Fruit fly (Drosophila melanogaster) whole organism, embryonic: ENCODE results near the gene CG7465.

ENCODE experiments used
- Awh ChIP-seq: fragments of 200-800 bp; sonication (Bioruptor generic); IDR thresholded peaks from 2 replicates; pipeline ENCODE4, ENCODE4 v1.3.6; 2022; ENCODE audit warnings: missing biosample characterization, missing genetic modification characterization
- BEAF-32 ChIP-seq: fragments of 200-800 bp; sonication (Bioruptor generic); optimal IDR thresholded peaks from 3 replicates; lab custom pipeline; 2017; ENCODE audit warnings: missing biosample characterization, missing genetic modification characterization, mild to moderate bottlenecking, moderate library complexity, missing genetic modification reagents
- BtbVII ChIP-seq: fragments of 200-800 bp; sonication (Bioruptor generic); optimal IDR thresholded peaks from 3 replicates; lab custom pipeline; 2017; ENCODE audit warnings: missing biosample characterization, mild to moderate bottlenecking, missing genetic modification characterization
- CG12299 ChIP-seq: fragments of 200-800 bp; sonication (Bioruptor generic); optimal IDR thresholded peaks from 2 replicates; lab custom pipeline; 2018; ENCODE audit warnings: missing biosample characterization, mild to moderate bottlenecking, missing genetic modification characterization
- CG1602 ChIP-seq: fragments of 200-800 bp; sonication (Bioruptor generic); optimal IDR thresholded peaks from 3 replicates; lab custom pipeline; 2016; ENCODE audit warnings: missing biosample characterization, missing genetic modification characterization
- CG16779 ChIP-seq: fragments of 200-800 bp; sonication (Bioruptor generic); IDR thresholded peaks from 2 replicates; pipeline ENCODE4 v1.3.6; 2022; ENCODE audit warnings: missing biosample characterization, missing genetic modification characterization
- CG16863 ChIP-seq: fragments of 200-800 bp; sonication (Bioruptor generic); optimal IDR thresholded peaks from 3 replicates; lab custom pipeline; 2016; ENCODE audit warnings: missing biosample characterization, missing genetic modification characterization
- CG17612 ChIP-seq: fragments of 200-800 bp; sonication (Bioruptor generic); IDR thresholded peaks from 2 replicates; pipeline ENCODE4 v1.3.6; 2022; ENCODE audit warnings: missing biosample characterization, missing genetic modification characterization
- CG17912 ChIP-seq: fragments of 200-800 bp; sonication (Bioruptor generic); optimal IDR thresholded peaks from 2 replicates; lab custom pipeline; 2018; ENCODE audit warnings: missing biosample characterization, mild to moderate bottlenecking, missing genetic modification characterization
- CG18476 ChIP-seq: fragments of 200-800 bp; sonication (Bioruptor generic); optimal IDR thresholded peaks from 2 replicates; lab custom pipeline; 2016; ENCODE audit warnings: missing biosample characterization, mild to moderate bottlenecking, missing genetic modification characterization
- CG2202 ChIP-seq: fragments of 200-800 bp; sonication (Bioruptor generic); optimal IDR thresholded peaks from 2 replicates; lab custom pipeline; 2018; ENCODE audit warnings: missing biosample characterization, mild to moderate bottlenecking, missing genetic modification characterization
- CG3407 ChIP-seq: fragments of 200-800 bp; sonication (Bioruptor generic); optimal IDR thresholded peaks from 2 replicates; lab custom pipeline; 2018; ENCODE audit warnings: missing biosample characterization, mild to moderate bottlenecking, missing genetic modification characterization
- CG34224 ChIP-seq: fragments of 200-800 bp; sonication (Bioruptor generic); IDR thresholded peaks from 3 replicates; pipeline ENCODE4 v1.3.6; 2022; ENCODE audit warnings: missing biosample characterization, missing genetic modification characterization; ENCODE audit not compliant: partially characterized antibody
- CG34376 ChIP-seq: fragments of 200-800 bp; sonication (Bioruptor generic); optimal IDR thresholded peaks from 2 replicates; lab custom pipeline; 2018; ENCODE audit warnings: missing biosample characterization, mild to moderate bottlenecking, missing genetic modification characterization
- CG4707 ChIP-seq: fragments of 200-800 bp; sonication (Bioruptor generic); optimal IDR thresholded peaks from 2 replicates; lab custom pipeline; 2018; ENCODE audit warnings: missing biosample characterization, mild to moderate bottlenecking, missing genetic modification characterization, moderate library complexity
- CG6254 ChIP-seq: fragments of 200-800 bp; sonication (Bioruptor generic); optimal IDR thresholded peaks from 3 replicates; lab custom pipeline; 2017; ENCODE audit warnings: mild to moderate bottlenecking, missing biosample characterization, missing genetic modification reagents, missing genetic modification characterization
- CG6854 ChIP-seq: fragments of 200-800 bp; sonication (Bioruptor generic); optimal IDR thresholded peaks from 3 replicates; lab custom pipeline; 2017; ENCODE audit warnings: missing biosample characterization, mild to moderate bottlenecking, missing genetic modification characterization
- CG7372 ChIP-seq: fragments of 200-800 bp; sonication (Bioruptor generic); IDR thresholded peaks from 2 replicates; pipeline ENCODE4 v1.3.6; 2022; ENCODE audit warnings: missing biosample characterization, missing genetic modification characterization
- CG8290 ChIP-seq, 3 experiments: fragments of 200-800 bp; sonication (Bioruptor generic); optimal IDR thresholded peaks; 2 replicates each; lab custom pipeline; 2016 to 2019; ENCODE audit warnings: missing biosample characterization in 3 of 3, missing genetic modification characterization in 3 of 3, mild to moderate bottlenecking in 2 of 3, moderate library complexity in 1 of 3
- CG9609 ChIP-seq: fragments of 200-800 bp; sonication (Bioruptor generic); optimal IDR thresholded peaks from 3 replicates; lab custom pipeline; 2016; ENCODE audit warnings: missing biosample characterization, missing genetic modification characterization
- Dip2 ChIP-seq: fragments of 200-800 bp; sonication (Bioruptor generic); IDR thresholded peaks from 2 replicates; pipeline ENCODE4 v1.3.6; 2022; ENCODE audit warnings: missing biosample characterization, missing genetic modification characterization
- Dref ChIP-seq: fragments of 200-800 bp; sonication (Bioruptor generic); IDR thresholded peaks from 2 replicates; pipeline ENCODE4 v1.3.6; 2022; ENCODE audit warnings: missing biosample characterization, missing genetic modification characterization
- HLHmδ ChIP-seq: fragments of 200-800 bp; sonication (Bioruptor generic); optimal IDR thresholded peaks from 2 replicates; lab custom pipeline; 2018; ENCODE audit warnings: missing biosample characterization, mild to moderate bottlenecking, missing genetic modification characterization, moderate library complexity
- Hr78 ChIP-seq, 2 experiments: fragments of 200-800 bp in 1 of 2; fragments of >200 bp in 1 of 2; sonication (Bioruptor generic) in 1 of 2; optimal IDR thresholded peaks; 2 replicates each; lab custom pipeline; 2017 to 2019; ENCODE audit warnings: missing biosample characterization in 2 of 2, missing genetic modification characterization in 2 of 2, mild to moderate bottlenecking in 1 of 2, moderate library complexity in 1 of 2
- Opbp ChIP-seq: fragments of 200-800 bp; sonication (Bioruptor generic); IDR thresholded peaks from 3 replicates; pipeline ENCODE4 v1.3.6; 2022; ENCODE audit warnings: missing biosample characterization, missing genetic modification characterization; ENCODE audit not compliant: partially characterized antibody
- Scr ChIP-seq: fragments of 200-800 bp; sonication (Bioruptor generic); IDR thresholded peaks from 2 replicates; pipeline ENCODE4 v1.3.6; 2022; ENCODE audit warnings: missing biosample characterization, missing genetic modification characterization; ENCODE audit not compliant: partially characterized antibody
- abd-A ChIP-seq: fragments of 200-800 bp; sonication (Bioruptor generic); optimal IDR thresholded peaks from 3 replicates; lab custom pipeline; 2019; ENCODE audit warnings: missing biosample characterization, mild to moderate bottlenecking, missing genetic modification characterization, moderate library complexity
- aop ChIP-seq: fragments of 200-800 bp; sonication (Bioruptor generic); IDR thresholded peaks from 2 replicates; pipeline ENCODE4 v1.3.6; 2022; ENCODE audit warnings: missing biosample characterization, missing genetic modification characterization
- ase ChIP-seq: fragments of 200-800 bp; sonication (Bioruptor generic); IDR thresholded peaks from 3 replicates; pipeline ENCODE4 v1.3.6; 2022; ENCODE audit warnings: missing biosample characterization, missing genetic modification characterization
- br ChIP-seq: fragments of >200 bp; optimal IDR thresholded peaks from 2 replicates; lab custom pipeline; 2017
- cg ChIP-seq: fragments of 200-800 bp; sonication (Bioruptor generic); optimal IDR thresholded peaks from 3 replicates; lab custom pipeline; 2019; ENCODE audit warnings: missing biosample characterization, mild to moderate bottlenecking, missing genetic modification characterization, moderate library complexity
- chinmo ChIP-seq: fragments of 200-800 bp; sonication (Bioruptor generic); IDR thresholded peaks from 4 replicates; pipeline ENCODE4 v1.3.6; 2022; ENCODE audit warnings: missing biosample characterization, missing genetic modification characterization; ENCODE audit not compliant: partially characterized antibody
- da ChIP-seq: fragments of 200-800 bp; sonication (Bioruptor generic); optimal IDR thresholded peaks from 2 replicates; lab custom pipeline; 2016; ENCODE audit warnings: missing biosample characterization, missing genetic modification characterization
- eve ChIP-seq, 2 experiments: fragments of >200 bp; optimal IDR thresholded peaks; 2 replicates each; lab custom pipeline; 2017; ENCODE audit warnings: missing biosample characterization in 2 of 2, missing genetic modification characterization in 2 of 2
- exex ChIP-seq: fragments of 200-800 bp; sonication (Bioruptor generic); optimal IDR thresholded peaks from 4 replicates; lab custom pipeline; 2018; ENCODE audit warnings: missing biosample characterization, mild to moderate bottlenecking, missing genetic modification characterization, moderate library complexity
- h ChIP-seq: fragments of >200 bp; optimal IDR thresholded peaks from 2 replicates; lab custom pipeline; 2017
- lola ChIP-seq, 3 experiments: fragments of >200 bp in 2 of 3; fragments of 200-800 bp in 1 of 3; sonication (Bioruptor generic) in 1 of 3; optimal IDR thresholded peaks; 2 replicates each; lab custom pipeline; 2017 to 2019; ENCODE audit warnings: missing biosample characterization in 3 of 3, missing genetic modification characterization in 3 of 3, mild to moderate bottlenecking in 1 of 3, moderate library complexity in 1 of 3
- mirr ChIP-seq: fragments of 200-800 bp; sonication (Bioruptor generic); optimal IDR thresholded peaks from 3 replicates; lab custom pipeline; 2018; ENCODE audit warnings: missing biosample characterization, mild to moderate bottlenecking, missing genetic modification characterization
- pfk ChIP-seq: fragments of 200-800 bp; sonication (Bioruptor generic); optimal IDR thresholded peaks from 2 replicates; lab custom pipeline; 2018; ENCODE audit warnings: missing biosample characterization, mild to moderate bottlenecking, missing genetic modification characterization, moderate library complexity
- psq ChIP-seq: fragments of 200-800 bp; sonication (Bioruptor generic); optimal IDR thresholded peaks from 2 replicates; lab custom pipeline; 2017; ENCODE audit warnings: missing biosample characterization, missing genetic modification characterization
- ranshi ChIP-seq: fragments of 200-800 bp; sonication (Bioruptor generic); IDR thresholded peaks from 2 replicates; pipeline ENCODE4 v1.3.6; 2022; ENCODE audit warnings: missing biosample characterization, missing genetic modification characterization
- salm ChIP-seq: fragments of 200-800 bp; sonication (Bioruptor generic); optimal IDR thresholded peaks from 2 replicates; lab custom pipeline; 2018; ENCODE audit warnings: missing biosample characterization, mild to moderate bottlenecking, missing genetic modification characterization
- sens ChIP-seq: fragments of 200-800 bp; sonication (Bioruptor generic); peaks from one replicate; lab custom pipeline; 2016; ENCODE audit warnings: missing biosample characterization, missing genetic modification characterization
- shn ChIP-seq: fragments of 200-800 bp; sonication (Bioruptor generic); optimal IDR thresholded peaks from 3 replicates; lab custom pipeline; 2016; ENCODE audit warnings: missing biosample characterization, missing genetic modification characterization
- slbo ChIP-seq: fragments of 200-800 bp; sonication (Bioruptor generic); IDR thresholded peaks from 2 replicates; pipeline ENCODE4 v1.3.6; 2022; ENCODE audit warnings: missing biosample characterization, missing genetic modification characterization
- so ChIP-seq: fragments of 200-800 bp; sonication (Bioruptor generic); IDR thresholded peaks from 3 replicates; pipeline ENCODE4 v1.3.6; 2022; ENCODE audit warnings: missing biosample characterization, missing genetic modification characterization
- stwl ChIP-seq: fragments of 200-800 bp; sonication (Bioruptor generic); optimal IDR thresholded peaks from 3 replicates; lab custom pipeline; 2018; ENCODE audit warnings: missing biosample characterization, mild to moderate bottlenecking, missing genetic modification characterization, moderate library complexity
- vnd ChIP-seq: fragments of 200-800 bp; sonication (Bioruptor generic); IDR thresholded peaks from 3 replicates; pipeline ENCODE4 v1.3.6; 2022; ENCODE audit warnings: missing biosample characterization, missing genetic modification characterization; ENCODE audit not compliant: partially characterized antibody
- zfh1 ChIP-seq: fragments of 200-800 bp; sonication (Bioruptor generic); IDR thresholded peaks from 3 replicates; pipeline ENCODE4 v1.3.6; 2022; ENCODE audit warnings: missing biosample characterization, missing genetic modification characterization

The CG7465 gene

DNA sequence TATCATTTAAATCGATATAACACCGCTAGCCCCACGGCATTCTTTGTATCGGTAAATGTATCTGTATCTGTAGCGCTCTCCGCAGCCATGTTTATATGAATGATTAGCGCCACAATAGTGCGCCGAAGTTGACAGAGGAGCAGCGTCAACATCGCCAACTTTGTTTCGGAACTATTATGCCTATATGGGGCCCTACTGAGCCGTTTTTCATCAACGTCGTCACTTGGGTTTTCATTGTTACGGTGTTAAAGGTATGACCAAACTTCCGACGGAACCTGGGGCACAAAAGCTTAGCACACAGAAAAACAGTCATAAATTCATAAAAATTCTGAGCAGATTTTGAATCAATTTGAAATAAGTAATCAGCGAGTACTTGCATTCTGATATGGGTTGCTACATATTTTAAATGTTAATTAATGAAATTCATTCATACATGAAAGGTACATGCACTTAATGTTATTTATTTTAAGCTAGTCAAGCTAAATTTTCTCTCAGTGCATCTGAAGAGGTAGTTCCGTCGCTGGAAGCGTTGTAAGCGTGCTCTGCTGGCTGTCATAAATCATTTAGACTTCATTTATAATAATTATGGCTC is 18.5 kb upstream of the CG7465 start, which contains the start of gene CG15023 (continued):
- TF ChIP-seq CG7372 (GFP tag; lab: Robert Waterston, UW) = no peak
- TF ChIP-seq CG16779 = no peak
- TF ChIP-seq cg (GFP tag; lab: Kevin White, UChicago) = no peak
- no peak for TF ChIP-seq CG3407 (GFP tag; lab: Kevin White, UChicago)
- TF ChIP-seq pfk (GFP tag; lab: Kevin White, UChicago) = no peak
- TF ChIP-seq Dref (GFP tag; lab: Robert Waterston, UW) = no peak
- TF ChIP-seq so (GFP tag; lab: Robert Waterston, UW) = no peak; the same call in 2 of the 3 replicates
- TF ChIP-seq stwl (tag; lab: Kevin White, UChicago) = no peak
- TF ChIP-seq abd-A (tag; lab: Kevin White, UChicago) = no peak
- TF ChIP-seq lola (GFP tag; optimal IDR thresholded peaks at IDR 0.05; lab: Kevin White, UChicago) = no peak
- no peak for TF ChIP-seq CG2202 (tag; lab: Kevin White, UChicago)
- no peak for TF ChIP-seq CG9609
- TF ChIP-seq slbo (GFP tag; lab: Robert Waterston, UW) = no peak; the same call in 1 of the 2 replicates
- no peak for TF ChIP-seq CG1602 (GFP tag; lab: Kevin White, UChicago)
- no peak for TF ChIP-seq CG34376 (GFP tag; lab: Kevin White, UChicago)
- no peak for TF ChIP-seq ase
- no peak for TF ChIP-seq CG6854
- no peak for TF ChIP-seq aop (GFP tag; lab: Robert Waterston, UW)
- TF ChIP-seq da = no peak

DNA sequence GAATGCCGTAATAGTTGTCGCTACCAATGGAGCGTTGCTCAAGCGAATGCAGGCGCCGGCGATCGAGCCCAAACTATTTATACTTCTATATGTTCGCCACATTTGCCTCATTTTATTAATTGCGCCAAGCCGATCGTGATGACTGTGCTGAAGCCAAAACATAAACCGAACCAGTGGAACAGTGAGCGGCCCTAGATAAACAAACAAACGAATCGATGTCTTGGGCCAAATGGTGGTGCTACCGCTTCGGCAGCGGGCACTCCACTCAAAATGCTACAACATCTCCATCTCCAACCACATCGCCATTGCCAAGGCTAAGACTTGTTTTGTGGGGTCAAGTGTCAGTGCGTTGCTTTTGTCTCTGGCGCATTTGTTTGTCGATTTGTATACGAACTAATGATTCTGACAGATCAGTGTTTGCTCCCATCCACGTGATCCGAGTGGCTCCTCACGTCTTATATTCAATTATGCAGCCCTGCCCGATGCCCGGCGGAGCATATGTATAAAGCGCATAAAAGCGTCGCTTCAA is 16.2 kb upstream of the CG7465 start, which contains the start of gene CG15024:
Gene CG15024 (minus strand): TSS at position 51 of the 529 bp plus-strand sequence.
- TF ChIP-seq CG16863 = no peak
- TF ChIP-seq shn (GFP tag; lab: Kevin White, UChicago) = no peak
- TF ChIP-seq Awh (GFP tag; lab: Robert Waterston, UW) = 0 out of 2 replicates have a peak, but pooled peaks have one; percentile 7
- no peak for TF ChIP-seq CG8290 (GFP tag; optimal IDR thresholded peaks at IDR 0.05; lab: Kevin White, UChicago)
- peak in 1 of 2 experiments; percentile 24 for TF ChIP-seq CG8290 (tag; optimal IDR thresholded peaks at IDR 0.05; lab: Kevin White, UChicago)
- no peak for TF ChIP-seq CG9609
- TF ChIP-seq Hr78 (GFP tag; optimal IDR thresholded peaks at IDR 0.05; lab: Kevin White, UChicago) = peak in 1 of 2 experiments; percentile 78
- no peak for TF ChIP-seq CG18476 (GFP tag; lab: Kevin White, UChicago)
- TF ChIP-seq psq (GFP tag; lab: Kevin White, UChicago) = no peak
- peak; percentile 38 for TF ChIP-seq sens (GFP tag; lab: Kevin White, UChicago)
- no peak for TF ChIP-seq vnd (GFP tag; lab: Robert Waterston, UW)
- TF ChIP-seq CG34224 (GFP tag; lab: Robert Waterston, UW) = no peak
- no peak for TF ChIP-seq h (lab: Kevin White, UChicago)
- no peak for TF ChIP-seq BtbVII (GFP tag; lab: Kevin White, UChicago)
- no peak for TF ChIP-seq CG3407 (GFP tag; lab: Kevin White, UChicago)
- TF ChIP-seq Opbp = no peak
- no peak for TF ChIP-seq salm
- no peak for TF ChIP-seq Scr (GFP tag; lab: Robert Waterston, UW)
- TF ChIP-seq Dip2 (GFP tag; lab: Robert Waterston, UW) = no peak
- no peak for TF ChIP-seq exex (tag; lab: Kevin White, UChicago)
- TF ChIP-seq br (lab: Kevin White, UChicago) = no peak
- peak; percentile 6 for TF ChIP-seq mirr (GFP tag; lab: Kevin White, UChicago)
- no peak for TF ChIP-seq BEAF-32 (GFP tag; lab: Kevin White, UChicago)
- peak; percentile 92; the same call in 2 of the 4 replicates for TF ChIP-seq chinmo
- TF ChIP-seq CG6254 (GFP tag; lab: Kevin White, UChicago) = no peak
- TF ChIP-seq eve (GFP tag; optimal IDR thresholded peaks at IDR 0.05; lab: Kevin White, UChicago) = no peak
- TF ChIP-seq zfh1 (GFP tag; lab: Robert Waterston, UW) = no peak
- no peak for TF ChIP-seq CG17612 (GFP tag; lab: Robert Waterston, UW)
- TF ChIP-seq HLHmδ (GFP tag; lab: Kevin White, UChicago) = no peak
- TF ChIP-seq CG4707 = no peak
- no peak for TF ChIP-seq ranshi (GFP tag; lab: Robert Waterston, UW)
- TF ChIP-seq CG17912 = no peak
- no peak for TF ChIP-seq CG12299 (tag; lab: Kevin White, UChicago)
